Fruit fly (Drosophila melanogaster) whole organism, embryonic: ENCODE data around the gene Patsas.

Experiments used
- CG10147 ChIP-seq: fragments of 200-800 bp; sonication (Bioruptor generic); optimal IDR thresholded peaks from 2 replicates; lab custom pipeline; 2019; ENCODE audit warnings: missing biosample characterization, mild to moderate bottlenecking, missing genetic modification characterization, moderate library complexity
- CG1024 ChIP-seq: fragments of 200-800 bp; sonication (Bioruptor generic); IDR thresholded peaks from 2 replicates; pipeline ENCODE4 v1.3.6; 2022; ENCODE audit warnings: missing biosample characterization, missing genetic modification characterization
- CG10431 ChIP-seq: fragments of 200-800 bp; sonication (Bioruptor generic); optimal IDR thresholded peaks from 3 replicates; lab custom pipeline; 2018; ENCODE audit warnings: missing biosample characterization, mild to moderate bottlenecking, missing genetic modification characterization
- CG10959 ChIP-seq: fragments of 200-800 bp; sonication (Bioruptor generic); IDR thresholded peaks from 2 replicates; pipeline ENCODE4 v1.3.6; 2022; ENCODE audit warnings: missing biosample characterization, missing genetic modification characterization
- CG11093 ChIP-seq: fragments of 200-800 bp; sonication (Bioruptor generic); IDR thresholded peaks from 3 replicates; pipeline ENCODE4 v1.3.6; 2022; ENCODE audit warnings: missing biosample characterization, missing genetic modification characterization
- CG11398 ChIP-seq: fragments of 200-800 bp; sonication (Bioruptor generic); optimal IDR thresholded peaks from 2 replicates; lab custom pipeline; 2016; ENCODE audit warnings: missing biosample characterization, missing genetic modification characterization
- CG12299 ChIP-seq: fragments of 200-800 bp; sonication (Bioruptor generic); optimal IDR thresholded peaks from 2 replicates; lab custom pipeline; 2018; ENCODE audit warnings: missing biosample characterization, mild to moderate bottlenecking, missing genetic modification characterization
- CG12391 ChIP-seq: fragments of 200-800 bp; sonication (Bioruptor generic); optimal IDR thresholded peaks from 3 replicates; lab custom pipeline; 2018; ENCODE audit warnings: missing biosample characterization, mild to moderate bottlenecking, missing genetic modification characterization, moderate library complexity
- CG13296 ChIP-seq: fragments of 200-800 bp; sonication (Bioruptor generic); optimal IDR thresholded peaks from 3 replicates; lab custom pipeline; 2018; ENCODE audit warnings: missing biosample characterization, mild to moderate bottlenecking, missing genetic modification characterization
- CG14441 ChIP-seq: fragments of 200-800 bp; sonication (Bioruptor generic); IDR thresholded peaks from 2 replicates; pipeline ENCODE4 v1.3.6; 2022; ENCODE audit warnings: missing biosample characterization, missing genetic modification characterization
- CG1603 ChIP-seq: fragments of 200-800 bp; sonication (Bioruptor generic); optimal IDR thresholded peaks from 2 replicates; lab custom pipeline; 2019; ENCODE audit warnings: missing biosample characterization, mild to moderate bottlenecking, missing genetic modification characterization, moderate library complexity
- CG16815 ChIP-seq: fragments of 200-800 bp; sonication (Bioruptor generic); optimal IDR thresholded peaks from 3 replicates; lab custom pipeline; 2017; ENCODE audit warnings: missing biosample characterization, mild to moderate bottlenecking, missing genetic modification characterization
- CG1832 ChIP-seq: fragments of 200-800 bp; sonication (Bioruptor generic); optimal IDR thresholded peaks from 2 replicates; lab custom pipeline; 2017; ENCODE audit warnings: missing biosample characterization, mild to moderate bottlenecking, missing genetic modification characterization, inconsistent platforms
- CG18764 ChIP-seq: fragments of 200-800 bp; sonication (Bioruptor generic); optimal IDR thresholded peaks from 3 replicates; lab custom pipeline; 2016; ENCODE audit warnings: missing biosample characterization, missing genetic modification characterization
- CG30431 ChIP-seq: fragments of 200-800 bp; sonication (Bioruptor generic); optimal IDR thresholded peaks from 2 replicates; lab custom pipeline; 2017; ENCODE audit warnings: missing biosample characterization, missing genetic modification characterization
- CG3163 ChIP-seq: fragments of 200-800 bp; sonication (Bioruptor generic); optimal IDR thresholded peaks from 3 replicates; lab custom pipeline; 2016; ENCODE audit warnings: missing biosample characterization, missing genetic modification characterization
- CG32772 ChIP-seq: fragments of 200-800 bp; sonication (Bioruptor generic); IDR thresholded peaks from 2 replicates; pipeline ENCODE4 v1.3.6; 2022; ENCODE audit warnings: missing biosample characterization, missing genetic modification characterization
- CG34376 ChIP-seq: fragments of 200-800 bp; sonication (Bioruptor generic); optimal IDR thresholded peaks from 2 replicates; lab custom pipeline; 2018; ENCODE audit warnings: missing biosample characterization, mild to moderate bottlenecking, missing genetic modification characterization
- CG4328 ChIP-seq: fragments of 200-800 bp; sonication (Bioruptor generic); optimal IDR thresholded peaks from 3 replicates; lab custom pipeline; 2017; ENCODE audit warnings: missing biosample characterization, missing genetic modification reagents, missing genetic modification characterization
- CG5180 ChIP-seq: fragments of 200-800 bp; sonication (Bioruptor generic); optimal IDR thresholded peaks from 3 replicates; lab custom pipeline; 2017; ENCODE audit warnings: missing biosample characterization, missing genetic modification characterization, mild to moderate bottlenecking, moderate library complexity, missing genetic modification reagents
- CG5953 ChIP-seq: fragments of 200-800 bp; sonication (Bioruptor generic); IDR thresholded peaks from 2 replicates; pipeline ENCODE4 v1.3.6; 2022; ENCODE audit warnings: missing biosample characterization, missing genetic modification characterization
- CG6813 ChIP-seq: fragments of 200-800 bp; sonication (Bioruptor generic); optimal IDR thresholded peaks from 2 replicates; lab custom pipeline; 2017; ENCODE audit warnings: missing biosample characterization, missing genetic modification characterization, mild to moderate bottlenecking, moderate library complexity, missing genetic modification reagents
- CG7372 ChIP-seq: fragments of 200-800 bp; sonication (Bioruptor generic); IDR thresholded peaks from 2 replicates; pipeline ENCODE4 v1.3.6; 2022; ENCODE audit warnings: missing biosample characterization, missing genetic modification characterization
- CG8944 ChIP-seq: fragments of 200-800 bp; sonication (Bioruptor generic); optimal IDR thresholded peaks from 3 replicates; lab custom pipeline; 2016; ENCODE audit warnings: missing biosample characterization, missing genetic modification characterization
- Dbx ChIP-seq: fragments of 200-800 bp; sonication (Bioruptor generic); IDR thresholded peaks from 3 replicates; pipeline ENCODE4 v1.3.6; 2022; ENCODE audit warnings: missing biosample characterization, missing genetic modification characterization
- E2f2 ChIP-seq: fragments of 200-800 bp; sonication (Bioruptor generic); IDR thresholded peaks from 2 replicates; pipeline ENCODE4 v1.3.6; 2022; ENCODE audit warnings: missing biosample characterization, missing genetic modification characterization
- ERR ChIP-seq: fragments of 200-800 bp; sonication (Bioruptor generic); optimal IDR thresholded peaks from 2 replicates; lab custom pipeline; 2016; ENCODE audit warnings: missing biosample characterization, missing genetic modification characterization
- GATAe ChIP-seq: fragments of 200-800 bp; sonication (Bioruptor generic); conservative IDR thresholded peaks from 2 replicates; pipeline ENCODE4 v1.3.6; 2022; ENCODE audit warnings: missing biosample characterization, missing genetic modification characterization
- Hmr ChIP-seq: fragments of 200-800 bp; sonication (Bioruptor generic); optimal IDR thresholded peaks from 3 replicates; lab custom pipeline; 2017; ENCODE audit warnings: mild to moderate bottlenecking, missing biosample characterization, missing genetic modification reagents, missing genetic modification characterization
- Hr39 ChIP-seq: fragments of >200 bp; optimal IDR thresholded peaks from 2 replicates; lab custom pipeline; 2017
- Lpt ChIP-seq: fragments of >200 bp; optimal IDR thresholded peaks from 2 replicates; lab custom pipeline; 2018; ENCODE audit warnings: missing biosample characterization, missing genetic modification characterization
- Max ChIP-seq: fragments of 200-800 bp; sonication (Bioruptor generic); optimal IDR thresholded peaks from 2 replicates; lab custom pipeline; 2016; ENCODE audit warnings: missing biosample characterization, mild to moderate bottlenecking, missing genetic modification characterization
- NC2β ChIP-seq: fragments of 200-800 bp; sonication (Bioruptor generic); optimal IDR thresholded peaks from 2 replicates; lab custom pipeline; 2016; ENCODE audit warnings: missing biosample characterization, missing genetic modification characterization
- Neu2 ChIP-seq: fragments of 200-800 bp; sonication (Bioruptor generic); optimal IDR thresholded peaks from 3 replicates; lab custom pipeline; 2016; ENCODE audit warnings: missing biosample characterization, missing genetic modification characterization, borderline replicate concordance
- Scr ChIP-seq: fragments of 200-800 bp; sonication (Bioruptor generic); IDR thresholded peaks from 2 replicates; pipeline ENCODE4 v1.3.6; 2022; ENCODE audit warnings: missing biosample characterization, missing genetic modification characterization; ENCODE audit not compliant: partially characterized antibody
- Sry-δ ChIP-seq: fragments of 200-800 bp; sonication (Bioruptor generic); optimal IDR thresholded peaks from 2 replicates; lab custom pipeline; 2016; ENCODE audit warnings: missing biosample characterization, missing genetic modification characterization
- ato ChIP-seq: fragments of 200-800 bp; sonication (Bioruptor generic); IDR thresholded peaks from 2 replicates; pipeline ENCODE4 v1.3.6; 2022; ENCODE audit warnings: missing biosample characterization, missing genetic modification characterization; ENCODE audit not compliant: partially characterized antibody
- bcd ChIP-seq: fragments of 200-800 bp; sonication (Bioruptor generic); optimal IDR thresholded peaks from 2 replicates; lab custom pipeline; 2017; ENCODE audit warnings: missing biosample characterization, mild to moderate bottlenecking, missing genetic modification characterization
- caup ChIP-seq: fragments of 200-800 bp; sonication (Bioruptor generic); optimal IDR thresholded peaks from 3 replicates; lab custom pipeline; 2017; ENCODE audit warnings: missing biosample characterization, mild to moderate bottlenecking, missing genetic modification characterization, moderate library complexity; ENCODE audit not compliant: severe bottlenecking
- chn ChIP-seq: fragments of 200-800 bp; sonication (Bioruptor generic); optimal IDR thresholded peaks from 2 replicates; lab custom pipeline; 2016; ENCODE audit warnings: missing biosample characterization, missing genetic modification characterization
- corto ChIP-seq: fragments of 200-800 bp; sonication (Bioruptor generic); optimal IDR thresholded peaks from 2 replicates; lab custom pipeline; 2016; ENCODE audit warnings: missing biosample characterization, mild to moderate bottlenecking, missing genetic modification characterization, moderate library complexity
- croc ChIP-seq: fragments of 200-800 bp; sonication (Bioruptor generic); conservative IDR thresholded peaks from 3 replicates; pipeline ENCODE4 v1.3.6; 2022; ENCODE audit warnings: missing biosample characterization, missing genetic modification characterization
- da ChIP-seq: fragments of 200-800 bp; sonication (Bioruptor generic); optimal IDR thresholded peaks from 2 replicates; lab custom pipeline; 2016; ENCODE audit warnings: missing biosample characterization, missing genetic modification characterization
- dan ChIP-seq: fragments of 200-800 bp; sonication (Bioruptor generic); IDR thresholded peaks from 2 replicates; pipeline ENCODE4 v1.3.6; 2022; ENCODE audit warnings: missing biosample characterization, missing genetic modification characterization
- danr ChIP-seq: fragments of 200-800 bp; sonication (Bioruptor generic); IDR thresholded peaks from 2 replicates; pipeline ENCODE4 v1.3.6; 2022; ENCODE audit warnings: missing biosample characterization, missing genetic modification characterization
- h ChIP-seq: fragments of >200 bp; optimal IDR thresholded peaks from 2 replicates; lab custom pipeline; 2017
- mld ChIP-seq: fragments of 200-800 bp; sonication (Bioruptor generic); IDR thresholded peaks from 3 replicates; pipeline ENCODE4 v1.3.6; 2022; ENCODE audit warnings: missing biosample characterization, missing genetic modification characterization; ENCODE audit not compliant: partially characterized antibody
- pfk ChIP-seq: fragments of 200-800 bp; sonication (Bioruptor generic); optimal IDR thresholded peaks from 2 replicates; lab custom pipeline; 2018; ENCODE audit warnings: missing biosample characterization, mild to moderate bottlenecking, missing genetic modification characterization, moderate library complexity
- psq ChIP-seq: fragments of 200-800 bp; sonication (Bioruptor generic); optimal IDR thresholded peaks from 2 replicates; lab custom pipeline; 2017; ENCODE audit warnings: missing biosample characterization, missing genetic modification characterization
- sens ChIP-seq: fragments of 200-800 bp; sonication (Bioruptor generic); peaks from one replicate; lab custom pipeline; 2016; ENCODE audit warnings: missing biosample characterization, missing genetic modification characterization
- toy ChIP-seq: fragments of 200-800 bp; sonication (Bioruptor generic); IDR thresholded peaks from 2 replicates; pipeline ENCODE4 v1.3.6; 2022; ENCODE audit warnings: missing biosample characterization, missing genetic modification characterization
- trh ChIP-seq: fragments of 200-800 bp; sonication (Bioruptor generic); optimal IDR thresholded peaks from 2 replicates; lab custom pipeline; 2016; ENCODE audit warnings: missing biosample characterization, missing genetic modification characterization
- zen2 ChIP-seq: fragments of 200-800 bp; sonication (Bioruptor generic); IDR thresholded peaks from 3 replicates; pipeline ENCODE4 v1.3.6; 2022; ENCODE audit warnings: missing biosample characterization, missing genetic modification characterization; ENCODE audit not compliant: partially characterized antibody

Gene Patsas

dm6 chr2L:12075850-12076249 is 27.2 kb downstream of the Patsas start, which contains the start of gene CG14947 (continued):
- no peak for TF ChIP-seq CG1832 (GFP tag; lab: Kevin White, UChicago)
- no peak for TF ChIP-seq ERR (GFP tag; lab: Kevin White, UChicago)
- TF ChIP-seq CG4328 = no peak
- no peak for TF ChIP-seq chn (GFP tag; lab: Kevin White, UChicago)
- no peak for TF ChIP-seq CG1603 (tag; lab: Kevin White, UChicago)
- no peak for TF ChIP-seq CG5180 (GFP tag; lab: Kevin White, UChicago)
- TF ChIP-seq CG12391 (tag; lab: Kevin White, UChicago) = no peak
- no peak for TF ChIP-seq CG1024 (GFP tag; lab: Robert Waterston, UW)
- no peak for TF ChIP-seq toy (GFP tag; lab: Robert Waterston, UW)
- 0 out of 2 replicates have a peak, but pooled peaks have one; percentile 17 for TF ChIP-seq CG32772
- TF ChIP-seq Max (GFP tag; lab: Kevin White, UChicago) = no peak
- no peak for TF ChIP-seq CG7372 (GFP tag; lab: Robert Waterston, UW)
- TF ChIP-seq caup = no peak
- TF ChIP-seq CG6813 = peak; percentile 30
- no peak for TF ChIP-seq CG5953 (GFP tag; lab: Robert Waterston, UW)
- no peak for TF ChIP-seq da (GFP tag; lab: Kevin White, UChicago)
- peak; percentile 75 for TF ChIP-seq sens (GFP tag; lab: Kevin White, UChicago)
- TF ChIP-seq Neu2 (GFP tag; lab: Kevin White, UChicago) = no peak
- no peak for TF ChIP-seq zen2
- TF ChIP-seq pfk (GFP tag; lab: Kevin White, UChicago) = no peak
- TF ChIP-seq bcd = no peak
- TF ChIP-seq mld (GFP tag; lab: Robert Waterston, UW) = no peak
- TF ChIP-seq NC2β = no peak
- no peak for TF ChIP-seq CG10147 (GFP tag; lab: Kevin White, UChicago)
- TF ChIP-seq CG10959 = no peak; the same call in 1 of the 2 replicates
- no peak for TF ChIP-seq Lpt (GFP tag; lab: Kevin White, UChicago)
- no peak for TF ChIP-seq E2f2 (GFP tag; lab: Robert Waterston, UW)
- peak; percentile 2 for TF ChIP-seq CG10431 (GFP tag; lab: Kevin White, UChicago)
- no peak for TF ChIP-seq CG18764
- no peak for TF ChIP-seq ato (GFP tag; lab: Robert Waterston, UW)
- TF ChIP-seq CG34376 (GFP tag; lab: Kevin White, UChicago) = no peak
- TF ChIP-seq CG11398 (GFP tag; lab: Kevin White, UChicago) = no peak
- TF ChIP-seq Scr (GFP tag; lab: Robert Waterston, UW) = no peak
- no peak for TF ChIP-seq GATAe (GFP tag; lab: Robert Waterston, UW)
- no peak for TF ChIP-seq trh
- no peak for TF ChIP-seq h (lab: Kevin White, UChicago)
- TF ChIP-seq CG16815 = no peak
- TF ChIP-seq Hmr (GFP tag; lab: Kevin White, UChicago) = no peak
- TF ChIP-seq CG3163 (GFP tag; lab: Kevin White, UChicago) = no peak
- no peak for TF ChIP-seq CG12299
- no peak for TF ChIP-seq dan
- TF ChIP-seq danr (GFP tag; lab: Robert Waterston, UW) = no peak
- TF ChIP-seq Dbx (GFP tag; lab: Robert Waterston, UW) = no peak
- no peak for TF ChIP-seq Sry-δ
- TF ChIP-seq CG11093 (GFP tag; lab: Robert Waterston, UW) = no peak
- TF ChIP-seq corto (GFP tag; lab: Kevin White, UChicago) = no peak
- no peak for TF ChIP-seq CG30431 (GFP tag; lab: Kevin White, UChicago)
- no peak for TF ChIP-seq croc
- TF ChIP-seq CG8944 (GFP tag; lab: Kevin White, UChicago) = no peak
- no peak for TF ChIP-seq CG13296 (GFP tag; lab: Kevin White, UChicago)
- no peak for TF ChIP-seq CG14441 (GFP tag; lab: Robert Waterston, UW)
- TF ChIP-seq Hr39 (lab: Kevin White, UChicago) = no peak
- no peak for TF ChIP-seq psq (GFP tag; lab: Kevin White, UChicago)
